Worm (Caenorhabditis elegans): Measurements from ENCODE around the gene T02G5.7.

DNA sequence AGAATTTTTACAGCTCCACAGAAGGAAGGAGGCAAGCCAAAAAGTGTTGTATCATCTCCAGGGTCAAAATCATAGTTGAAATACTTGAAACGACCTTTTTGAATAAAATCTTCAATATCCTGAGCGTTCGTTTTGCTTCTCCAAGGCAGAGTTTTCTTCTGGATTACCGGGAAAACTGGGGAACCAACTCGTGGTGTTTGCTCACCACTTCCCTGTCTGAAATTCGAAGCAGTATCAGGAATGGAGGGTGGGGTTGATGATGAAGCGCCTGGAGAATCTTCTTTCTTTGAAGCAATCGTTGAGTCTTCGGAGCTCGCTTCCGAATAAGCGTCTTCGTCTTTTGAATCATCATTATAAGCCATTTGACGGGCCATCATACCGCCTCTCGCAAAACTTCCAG, 27.7 kb downstream of the T02G5.7 start:
- TF ChIP-seq nhr-28 (tag; optimal IDR thresholded peaks at IDR 0.05), result no peak
- TF ChIP-seq unc-39 (tag; optimal IDR thresholded peaks at IDR 0.05), result no peak
- TF ChIP-seq ztf-4 (tag; optimal IDR thresholded peaks at IDR 0.05), result no peak
- no peak for TF ChIP-seq nhr-76 (tag; optimal IDR thresholded peaks at IDR 0.05)
- no peak for TF ChIP-seq skn-1 (tag; optimal IDR thresholded peaks at IDR 0.05)
- TF ChIP-seq fkh-10 (GFP tag; optimal IDR thresholded peaks at IDR 0.05), result no peak
- no peak for TF ChIP-seq nhr-43 (tag; optimal IDR thresholded peaks at IDR 0.05; ENCODE audit: poor library complexity, severe bottlenecking)
- no peak for TF ChIP-seq lin-15B (tag; optimal IDR thresholded peaks at IDR 0.05)
- no peak for TF ChIP-seq mdl-1 (tag; optimal IDR thresholded peaks at IDR 0.05)
- no peak for TF ChIP-seq unc-62 (GFP tag; optimal IDR thresholded peaks at IDR 0.05)
- no peak for TF ChIP-seq lsy-12 (tag; optimal IDR thresholded peaks at IDR 0.05)
